Worm (Caenorhabditis elegans) whole organism, L4/young adult: ENCODE data around the gene R13A5.7.

Experiments
- W03F9.2 ChIP-seq: fragments of 150-350 bp; optimal IDR thresholded peaks from 2 replicates; lab custom pipeline; 2014; ENCODE audit warnings: missing biosample characterization, missing genetic modification characterization
- dao-5 ChIP-seq: sonication (generic microtip); optimal IDR thresholded peaks from 2 replicates; lab custom pipeline; 2016; ENCODE audit warnings: missing genotype, missing genetic modification characterization, moderate library complexity, missing compliant biosample characterization
- him-1 ChIP-seq: sonication (generic microtip); optimal IDR thresholded peaks from 2 replicates; lab custom pipeline; 2016; ENCODE audit warnings: missing genotype, missing genetic modification reagents, missing genetic modification characterization, missing compliant biosample characterization

ce11 chrIII:7559869-7560268 lies 10.1 kb downstream of the R13A5.7 start:
- TF ChIP-seq W03F9.2 (tag; lab: Kevin White, UChicago) = no peak
- TF ChIP-seq him-1 = no peak
- TF ChIP-seq dao-5 (tag; lab: Kevin White, UChicago) = no peak
